Fruit fly (Drosophila melanogaster): Measurements from ENCODE around the gene CG15239.
A peak's percentile ranks its signal among the peaks of the same experiment; 100 is the strongest.

DNA sequence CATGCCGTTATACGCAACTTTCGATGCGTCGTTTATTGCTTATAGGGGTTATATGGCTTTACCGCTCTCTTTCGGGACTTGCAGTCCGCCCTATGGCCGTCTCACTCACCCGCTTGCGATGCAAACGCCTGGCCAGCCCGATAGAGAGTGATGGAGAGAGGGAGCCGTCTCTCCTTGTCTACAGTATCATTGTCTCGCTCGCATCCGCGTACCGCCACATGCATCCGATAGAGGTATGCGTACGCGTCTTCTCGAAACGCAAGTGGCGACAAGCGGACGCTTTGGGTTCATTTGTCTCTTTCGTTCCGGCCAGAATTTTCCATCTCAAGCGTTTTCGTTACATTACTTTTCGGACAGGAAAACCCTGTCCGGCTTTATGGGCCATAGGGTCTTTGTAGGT lies 22.8 kb upstream of the CG15239 start:
- peak; percentile 44 to 57 for TF ChIP-seq CTCF (optimal IDR thresholded peaks at IDR 0.05)
- TF ChIP-seq CG8478 (optimal IDR thresholded peaks at IDR 0.05): peak; percentile 84
